Fruit fly (Drosophila melanogaster) whole organism, embryonic: Measurements from ENCODE around the gene CG10947.

Source experiments
- B-H2 ChIP-seq: fragments of 200-800 bp; sonication (Bioruptor generic); optimal IDR thresholded peaks from 2 replicates; lab custom pipeline; 2018; ENCODE audit warnings: missing biosample characterization, mild to moderate bottlenecking, missing genetic modification characterization
- CG10147 ChIP-seq: fragments of 200-800 bp; sonication (Bioruptor generic); optimal IDR thresholded peaks from 2 replicates; lab custom pipeline; 2019; ENCODE audit warnings: missing biosample characterization, mild to moderate bottlenecking, missing genetic modification characterization, moderate library complexity
- CG11247 ChIP-seq: fragments of 200-800 bp; sonication (Bioruptor generic); IDR thresholded peaks from 2 replicates; pipeline ENCODE4 v1.3.6; 2022; ENCODE audit warnings: missing biosample characterization, missing genetic modification characterization
- CG11695 ChIP-seq: fragments of 200-800 bp; sonication (Bioruptor generic); IDR thresholded peaks from 3 replicates; pipeline ENCODE4 v1.3.6; 2022; ENCODE audit warnings: missing biosample characterization, missing genetic modification characterization
- CG12299 ChIP-seq: fragments of 200-800 bp; sonication (Bioruptor generic); optimal IDR thresholded peaks from 2 replicates; lab custom pipeline; 2018; ENCODE audit warnings: missing biosample characterization, mild to moderate bottlenecking, missing genetic modification characterization
- CG12391 ChIP-seq: fragments of 200-800 bp; sonication (Bioruptor generic); optimal IDR thresholded peaks from 3 replicates; lab custom pipeline; 2018; ENCODE audit warnings: missing biosample characterization, mild to moderate bottlenecking, missing genetic modification characterization, moderate library complexity
- CG12744 ChIP-seq: fragments of 200-800 bp; sonication (Bioruptor generic); optimal IDR thresholded peaks from 2 replicates; lab custom pipeline; 2016; ENCODE audit warnings: missing biosample characterization, missing genetic modification characterization
- CG13424 ChIP-seq: fragments of 200-800 bp; sonication (Bioruptor generic); optimal IDR thresholded peaks from 2 replicates; lab custom pipeline; 2019; ENCODE audit warnings: missing biosample characterization, mild to moderate bottlenecking, missing genetic modification characterization, moderate library complexity
- CG15011 ChIP-seq: fragments of 200-800 bp; sonication (Bioruptor generic); optimal IDR thresholded peaks from 3 replicates; lab custom pipeline; 2018; ENCODE audit warnings: missing biosample characterization, mild to moderate bottlenecking, missing genetic modification characterization
- CG15601 ChIP-seq: fragments of 200-800 bp; sonication (Bioruptor generic); optimal IDR thresholded peaks from 3 replicates; lab custom pipeline; 2019; ENCODE audit warnings: missing biosample characterization, mild to moderate bottlenecking, missing genetic modification characterization, moderate library complexity
- CG16863 ChIP-seq: fragments of 200-800 bp; sonication (Bioruptor generic); optimal IDR thresholded peaks from 3 replicates; lab custom pipeline; 2016; ENCODE audit warnings: missing biosample characterization, missing genetic modification characterization
- CG18262 ChIP-seq: fragments of 200-800 bp; optimal IDR thresholded peaks from 3 replicates; lab custom pipeline; 2019; ENCODE audit warnings: missing biosample characterization, mild to moderate bottlenecking, missing genetic modification characterization, moderate library complexity
- CG2202 ChIP-seq: fragments of 200-800 bp; sonication (Bioruptor generic); optimal IDR thresholded peaks from 2 replicates; lab custom pipeline; 2018; ENCODE audit warnings: missing biosample characterization, mild to moderate bottlenecking, missing genetic modification characterization
- CG34224 ChIP-seq: fragments of 200-800 bp; sonication (Bioruptor generic); IDR thresholded peaks from 3 replicates; pipeline ENCODE4 v1.3.6; 2022; ENCODE audit warnings: missing biosample characterization, missing genetic modification characterization; ENCODE audit not compliant: partially characterized antibody
- CG4360 ChIP-seq: fragments of 200-800 bp; sonication (Bioruptor generic); IDR thresholded peaks from 2 replicates; pipeline ENCODE4 v1.3.6; 2022; ENCODE audit warnings: missing biosample characterization, missing genetic modification characterization
- CG4707 ChIP-seq: fragments of 200-800 bp; sonication (Bioruptor generic); optimal IDR thresholded peaks from 2 replicates; lab custom pipeline; 2018; ENCODE audit warnings: missing biosample characterization, mild to moderate bottlenecking, missing genetic modification characterization, moderate library complexity
- CG4730 ChIP-seq: fragments of 200-800 bp; sonication (Bioruptor generic); IDR thresholded peaks from 2 replicates; pipeline ENCODE4 v1.3.6; 2022; ENCODE audit warnings: missing biosample characterization, missing genetic modification characterization
- CG5245 ChIP-seq: fragments of 200-800 bp; sonication (Bioruptor generic); optimal IDR thresholded peaks from 3 replicates; lab custom pipeline; 2016; ENCODE audit warnings: missing biosample characterization, missing genetic modification characterization
- CG7357 ChIP-seq: fragments of 200-800 bp; sonication (Bioruptor generic); IDR thresholded peaks from 3 replicates; pipeline ENCODE4 v1.3.6; 2022; ENCODE audit warnings: missing biosample characterization, missing genetic modification characterization
- CG7556 ChIP-seq: fragments of 200-800 bp; sonication (Bioruptor generic); optimal IDR thresholded peaks from 2 replicates; lab custom pipeline; 2017; ENCODE audit warnings: missing biosample characterization, mild to moderate bottlenecking, missing genetic modification characterization
- CG9437 ChIP-seq: fragments of 200-800 bp; sonication (Bioruptor generic); optimal IDR thresholded peaks from 2 replicates; lab custom pipeline; 2018; ENCODE audit warnings: missing biosample characterization, mild to moderate bottlenecking, missing genetic modification characterization
- Dfd ChIP-seq, 2 experiments: fragments of >200 bp; optimal IDR thresholded peaks; 2 replicates each; lab custom pipeline; 2017; ENCODE audit warnings: missing biosample characterization in 2 of 2, missing genetic modification characterization in 2 of 2
- Ets65A ChIP-seq: fragments of 200-800 bp; sonication (Bioruptor generic); peaks from one replicate; lab custom pipeline; 2016; ENCODE audit warnings: missing biosample characterization, missing genetic modification characterization
- H2.0 ChIP-seq: fragments of 200-800 bp; sonication (Bioruptor generic); IDR thresholded peaks from 2 replicates; pipeline ENCODE4 v1.3.6; 2022; ENCODE audit warnings: missing biosample characterization, missing genetic modification characterization
- Lim3 ChIP-seq: fragments of 200-800 bp; sonication (Bioruptor generic); IDR thresholded peaks from 2 replicates; pipeline ENCODE4 v1.3.6; 2022; ENCODE audit warnings: missing biosample characterization, missing genetic modification characterization
- MESR4 ChIP-seq: fragments of 200-800 bp; sonication (Bioruptor generic); optimal IDR thresholded peaks from 2 replicates; lab custom pipeline; 2018; ENCODE audit warnings: missing biosample characterization, mild to moderate bottlenecking, missing genetic modification characterization, moderate library complexity
- NK7.1 ChIP-seq: fragments of 200-800 bp; sonication (Bioruptor generic); optimal IDR thresholded peaks from 3 replicates; lab custom pipeline; 2016; ENCODE audit warnings: missing biosample characterization, missing genetic modification characterization
- Nf-YB ChIP-seq: fragments of 200-800 bp; sonication (Bioruptor generic); optimal IDR thresholded peaks from 3 replicates; lab custom pipeline; 2019; ENCODE audit warnings: missing biosample characterization, mild to moderate bottlenecking, missing genetic modification characterization, moderate library complexity
- Poxn ChIP-seq: fragments of 200-800 bp; sonication (Bioruptor generic); IDR thresholded peaks from 2 replicates; pipeline ENCODE4 v1.3.6; 2022; ENCODE audit warnings: missing biosample characterization, missing genetic modification characterization
- Xbp1 ChIP-seq: fragments of 200-800 bp; sonication (Bioruptor generic); optimal IDR thresholded peaks from 3 replicates; lab custom pipeline; 2016; ENCODE audit warnings: missing biosample characterization, mild to moderate bottlenecking, missing genetic modification characterization
- abd-A ChIP-seq: fragments of 200-800 bp; sonication (Bioruptor generic); optimal IDR thresholded peaks from 3 replicates; lab custom pipeline; 2019; ENCODE audit warnings: missing biosample characterization, mild to moderate bottlenecking, missing genetic modification characterization, moderate library complexity
- cas ChIP-seq: fragments of 200-800 bp; sonication (Bioruptor generic); IDR thresholded peaks from 2 replicates; pipeline ENCODE4 v1.3.6; 2022; ENCODE audit warnings: missing biosample characterization, missing genetic modification characterization
- chm ChIP-seq: fragments of 200-800 bp; sonication (Bioruptor generic); IDR thresholded peaks from 2 replicates; pipeline ENCODE4 v1.3.6; 2022; ENCODE audit warnings: missing biosample characterization, missing genetic modification characterization
- dimm ChIP-seq: fragments of 200-800 bp; sonication (Bioruptor generic); IDR thresholded peaks from 2 replicates; pipeline ENCODE4 v1.3.6; 2022; ENCODE audit warnings: missing biosample characterization, missing genetic modification characterization
- gcm2 ChIP-seq: fragments of 200-800 bp; sonication (Bioruptor generic); optimal IDR thresholded peaks from 2 replicates; lab custom pipeline; 2016; ENCODE audit warnings: missing biosample characterization, missing genetic modification characterization
- nau ChIP-seq: fragments of 200-800 bp; sonication (Bioruptor generic); optimal IDR thresholded peaks from 3 replicates; lab custom pipeline; 2017; ENCODE audit warnings: missing biosample characterization, mild to moderate bottlenecking, missing genetic modification characterization, missing genetic modification reagents
- odd ChIP-seq: fragments of 200-800 bp; sonication (Bioruptor generic); optimal IDR thresholded peaks from 2 replicates; lab custom pipeline; 2017; ENCODE audit warnings: missing biosample characterization, mild to moderate bottlenecking, missing genetic modification characterization
- pita ChIP-seq: fragments of 200-800 bp; sonication (Bioruptor generic); optimal IDR thresholded peaks from 2 replicates; lab custom pipeline; 2017; ENCODE audit warnings: missing biosample characterization, mild to moderate bottlenecking, missing genetic modification characterization
- pzg ChIP-seq: fragments of 200-800 bp; sonication (Bioruptor generic); optimal IDR thresholded peaks from 3 replicates; lab custom pipeline; 2018; ENCODE audit warnings: missing biosample characterization, mild to moderate bottlenecking, missing genetic modification characterization, moderate library complexity
- rib ChIP-seq: fragments of 200-800 bp; sonication (Bioruptor generic); IDR thresholded peaks from 2 replicates; pipeline ENCODE4 v1.3.6; 2022; ENCODE audit warnings: missing biosample characterization, missing genetic modification characterization
- salm ChIP-seq: fragments of 200-800 bp; sonication (Bioruptor generic); optimal IDR thresholded peaks from 2 replicates; lab custom pipeline; 2018; ENCODE audit warnings: missing biosample characterization, mild to moderate bottlenecking, missing genetic modification characterization
- schlank ChIP-seq: fragments of 200-800 bp; sonication (Bioruptor generic); optimal IDR thresholded peaks from 2 replicates; lab custom pipeline; 2018; ENCODE audit warnings: missing biosample characterization, mild to moderate bottlenecking, missing genetic modification characterization
- sqz ChIP-seq: fragments of 200-800 bp; sonication (Bioruptor generic); optimal IDR thresholded peaks from 3 replicates; lab custom pipeline; 2018; ENCODE audit warnings: missing biosample characterization, mild to moderate bottlenecking, missing genetic modification characterization
- tna ChIP-seq: fragments of 200-800 bp; sonication (Bioruptor generic); IDR thresholded peaks from 2 replicates; pipeline ENCODE4 v1.3.6; 2022; ENCODE audit warnings: missing biosample characterization, missing genetic modification characterization; ENCODE audit not compliant: partially characterized antibody
- tx ChIP-seq: fragments of 200-800 bp; sonication (Bioruptor generic); optimal IDR thresholded peaks from 2 replicates; lab custom pipeline; 2016; ENCODE audit warnings: missing biosample characterization, missing genetic modification characterization
- unc-4 ChIP-seq: fragments of 200-800 bp; sonication (Bioruptor generic); IDR thresholded peaks from 2 replicates; pipeline ENCODE4 v1.3.6; 2022; ENCODE audit warnings: missing biosample characterization, missing genetic modification characterization; ENCODE audit not compliant: partially characterized antibody
- unpg ChIP-seq: fragments of 200-800 bp; sonication (Bioruptor generic); optimal IDR thresholded peaks from 3 replicates; lab custom pipeline; 2018; ENCODE audit warnings: missing biosample characterization, mild to moderate bottlenecking, missing genetic modification characterization, moderate library complexity
- vvl ChIP-seq: fragments of 200-800 bp; sonication (Bioruptor generic); IDR thresholded peaks from 2 replicates; pipeline ENCODE4 v1.3.6; 2022; ENCODE audit warnings: missing biosample characterization, missing genetic modification characterization
- wdn ChIP-seq: fragments of 200-800 bp; sonication (Bioruptor generic); IDR thresholded peaks from 2 replicates; pipeline ENCODE4 v1.3.6; 2022; ENCODE audit warnings: missing biosample characterization, missing genetic modification characterization

The CG10947 gene

DNA sequence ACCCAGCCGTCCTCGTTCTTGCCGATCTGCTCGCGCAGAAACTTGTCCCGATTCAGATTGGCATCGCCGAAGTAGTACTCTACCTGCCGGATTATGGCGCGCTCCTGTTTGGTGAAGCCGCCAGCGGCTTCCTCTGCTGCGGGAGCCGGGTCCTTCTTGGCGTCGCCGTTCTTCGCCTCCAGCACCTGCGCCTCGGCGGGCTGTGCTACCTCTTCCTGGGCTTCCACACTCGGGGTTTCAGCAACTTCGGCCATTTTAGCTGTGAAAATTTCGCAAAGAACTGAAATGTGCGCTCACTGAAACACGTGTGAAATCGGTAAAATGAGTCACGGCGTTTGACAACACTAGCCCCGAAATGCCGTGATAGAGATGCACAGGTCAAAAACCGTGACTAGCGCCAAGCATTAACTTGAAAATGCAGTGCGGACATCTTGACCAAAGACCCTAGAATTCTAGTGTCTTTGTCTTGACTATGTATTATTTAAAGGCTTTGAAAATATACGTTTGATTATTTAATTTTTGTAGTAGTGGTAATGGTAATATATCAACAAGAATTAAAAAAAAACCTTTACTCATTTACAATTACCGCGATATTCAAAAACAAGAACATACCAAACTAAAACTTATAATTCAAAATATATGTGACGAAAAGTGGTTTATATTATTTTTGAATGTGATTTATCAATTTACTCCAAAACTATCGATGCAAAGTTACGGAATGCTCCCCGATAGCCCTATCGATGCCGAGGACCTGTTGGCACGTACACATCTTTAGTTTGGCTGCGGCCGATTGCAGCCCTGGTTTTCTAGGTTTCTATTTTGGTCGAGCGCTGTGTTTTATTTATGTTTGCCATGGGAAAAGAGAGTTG, 64.7 kb downstream of the CG10947 start, which contains the start of the genes La and RtGEF (continued):
- TF ChIP-seq CG15011 (peak; percentile 17), CG2202 (tag; lab: Kevin White, UChicago) (no peak), CG34224 (GFP tag; lab: Robert Waterston, UW) (peak; percentile 88), CG5245 (GFP tag; lab: Kevin White, UChicago) (no peak), NK7.1 (GFP tag; lab: Kevin White, UChicago) (peak; percentile 14), CG7357 (GFP tag; lab: Robert Waterston, UW) (no peak), pita (no peak), CG4360 (GFP tag; lab: Robert Waterston, UW) (no peak), Ets65A (GFP tag; lab: Kevin White, UChicago) (peak; percentile 97), vvl (peak; percentile 5; the same call in 1 of the 2 replicates), cas (GFP tag; lab: Robert Waterston, UW) (no peak), CG18262 (tag; lab: Kevin White, UChicago) (peak; percentile 49), Dfd (GFP tag; optimal IDR thresholded peaks at IDR 0.05; lab: Kevin White, UChicago) (no peak), CG11247 (GFP tag; lab: Robert Waterston, UW) (peak; percentile 43; the same call in 1 of the 2 replicates), odd (GFP tag; lab: Kevin White, UChicago) (no peak), rib (peak; percentile 14; the same call in 1 of the 2 replicates), chm (peak; percentile 51), B-H2 (peak; percentile 38), schlank (tag; lab: Kevin White, UChicago) (no peak), CG4730 (GFP tag; lab: Robert Waterston, UW) (no peak), salm (tag; lab: Kevin White, UChicago) (no peak), dimm (GFP tag; lab: Robert Waterston, UW) (no peak), nau (no peak), CG4707 (GFP tag; lab: Kevin White, UChicago) (no peak), CG11695 (GFP tag; lab: Robert Waterston, UW) (no peak), H2.0 (GFP tag; lab: Robert Waterston, UW) (peak; percentile 11; the same call in 1 of the 2 replicates), pzg (peak; percentile 57), Poxn (GFP tag; lab: Robert Waterston, UW) (no peak), tna (GFP tag; lab: Robert Waterston, UW) (peak; percentile 90), CG13424 (peak; percentile 47), CG9437 (peak; percentile 59), Nf-YB (GFP tag; lab: Kevin White, UChicago) (no peak), unc-4 (GFP tag; lab: Robert Waterston, UW) (peak; percentile 76), CG12391 (tag; lab: Kevin White, UChicago) (peak; percentile 61), CG12299 (tag; lab: Kevin White, UChicago) (no peak), sqz (GFP tag; lab: Kevin White, UChicago) (no peak), Lim3 (GFP tag; lab: Robert Waterston, UW) (no peak), gcm2 (peak; percentile 30), Xbp1 (GFP tag; lab: Kevin White, UChicago) (peak; percentile 62), CG10147 (GFP tag; lab: Kevin White, UChicago) (peak; percentile 37), CG16863 (GFP tag; lab: Kevin White, UChicago) (peak; percentile 62), wdn (GFP tag; lab: Robert Waterston, UW) (no peak), CG15601 (tag; lab: Kevin White, UChicago) (peak; percentile 36), tx (GFP tag; lab: Kevin White, UChicago) (peak; percentile 44), CG7556 (GFP tag; lab: Kevin White, UChicago) (peak; percentile 40), MESR4 (GFP tag; lab: Kevin White, UChicago) (peak; percentile 77), CG12744 (GFP tag; lab: Kevin White, UChicago) (no peak), abd-A (tag; lab: Kevin White, UChicago) (no peak), unpg (GFP tag; lab: Kevin White, UChicago) (no peak)
